Worm (Caenorhabditis elegans) whole organism, young adult: ENCODE measurements around the gene srd-50.

Experiments
- B0336.3 ChIP-seq: fragments of 200-800 bp; sonication (Bioruptor generic); IDR thresholded peaks from 2 replicates; pipeline ENCODE4 v1.3.6; 2022; ENCODE audit warnings: missing genetic modification characterization, missing compliant biosample characterization
- C06A6.2 ChIP-seq: fragments of 200-800 bp; sonication (Bioruptor generic); conservative IDR thresholded peaks from 2 replicates; pipeline ENCODE4 v1.3.6; 2022; ENCODE audit warnings: missing genetic modification characterization, missing compliant biosample characterization
- C17E4.6 ChIP-seq: fragments of 200-800 bp; sonication (Bioruptor generic); IDR thresholded peaks from 2 replicates; pipeline ENCODE4 v1.3.6; 2022; ENCODE audit warnings: missing genetic modification reagents, missing genetic modification characterization, missing compliant biosample characterization
- D2030.7 ChIP-seq: fragments of 200-800 bp; sonication (Bioruptor generic); IDR thresholded peaks from 2 replicates; pipeline ENCODE4 v1.3.6; 2022; ENCODE audit warnings: missing genetic modification reagents, missing genetic modification characterization, missing compliant biosample characterization
- F10E7.11 ChIP-seq: sonication (generic microtip); optimal IDR thresholded peaks from 2 replicates; lab custom pipeline; 2017; ENCODE audit warnings: mild to moderate bottlenecking, missing genetic modification characterization, moderate library complexity, missing compliant biosample characterization
- F22D6.2 ChIP-seq: sonication (generic microtip); optimal IDR thresholded peaks from 2 replicates; lab custom pipeline; 2016; ENCODE audit warnings: mild to moderate bottlenecking, missing genetic modification characterization, missing compliant biosample characterization
- F23B12.7 ChIP-seq: sonication (generic microtip); optimal IDR thresholded peaks from 2 replicates; lab custom pipeline; 2017; ENCODE audit warnings: missing genetic modification characterization, mild to moderate bottlenecking, missing compliant biosample characterization, antibody characterized with exemption, moderate library complexity; ENCODE audit not compliant: insufficient read depth
- F33H1.4 ChIP-seq: fragments of 200-800 bp; sonication (Bioruptor generic); IDR thresholded peaks from 2 replicates; pipeline ENCODE4 v1.3.6; 2022; ENCODE audit warnings: missing genetic modification reagents, missing genetic modification characterization, missing compliant biosample characterization
- K12H6.12 ChIP-seq: fragments of 200-800 bp; sonication (Bioruptor generic); optimal IDR thresholded peaks from 2 replicates; lab custom pipeline; 2018; ENCODE audit warnings: mild to moderate bottlenecking, missing genetic modification characterization, missing compliant biosample characterization
- T07F8.4 ChIP-seq: sonication (generic microtip); optimal IDR thresholded peaks from 2 replicates; lab custom pipeline; 2016; ENCODE audit warnings: mild to moderate bottlenecking, missing genetic modification characterization, moderate library complexity, missing compliant biosample characterization
- T26A5.8 ChIP-seq: sonication (generic microtip); optimal IDR thresholded peaks from 2 replicates; lab custom pipeline; 2016; ENCODE audit warnings: missing genetic modification characterization, missing compliant biosample characterization
- Y53F4B.3 ChIP-seq: fragments of 200-800 bp; sonication (Bioruptor generic); IDR thresholded peaks from 2 replicates; pipeline ENCODE4 v1.3.6; 2022; ENCODE audit warnings: missing genetic modification reagents, missing genetic modification characterization, missing compliant biosample characterization
- Y53G8AR.9 ChIP-seq: fragments of 200-800 bp; sonication (Bioruptor generic); conservative IDR thresholded peaks from 2 replicates; pipeline ENCODE4 v1.3.6; 2022; ENCODE audit warnings: missing genetic modification reagents, missing genetic modification characterization, missing compliant biosample characterization
- Y56A3A.18 ChIP-seq: fragments of 200-800 bp; sonication (Bioruptor generic); IDR thresholded peaks from 2 replicates; pipeline ENCODE4 v1.3.6; 2022; ENCODE audit warnings: missing genetic modification reagents, missing genetic modification characterization, missing compliant biosample characterization
- bed-2 ChIP-seq: fragments of 200-800 bp; sonication (Bioruptor generic); IDR thresholded peaks from 2 replicates; pipeline ENCODE4 v1.3.6; 2022; ENCODE audit warnings: missing genetic modification reagents, missing genetic modification characterization, missing compliant biosample characterization
- ccch-3 ChIP-seq: fragments of 200-800 bp; sonication (Bioruptor generic); optimal IDR thresholded peaks from 2 replicates; lab custom pipeline; 2018; ENCODE audit warnings: mild to moderate bottlenecking, missing genetic modification characterization, missing compliant biosample characterization
- cebp-1 ChIP-seq, 2 experiments: fragments of 200-800 bp in 1 of 2; sonication (Bioruptor generic) in 1 of 2; sonication (generic microtip) in 1 of 2; IDR thresholded peaks in 1 of 2; optimal IDR thresholded peaks in 1 of 2; 2 replicates each; pipeline versions ENCODE4 v1.3.6 to Lab custom; 2017 to 2022; ENCODE audit warnings: missing compliant biosample characterization in 2 of 2, missing genetic modification characterization in 2 of 2, mild to moderate bottlenecking in 1 of 2, missing genetic modification reagents in 1 of 2, moderate library complexity in 1 of 2
- ceh-27 ChIP-seq: fragments of 200-800 bp; sonication (Bioruptor generic); optimal IDR thresholded peaks from 2 replicates; lab custom pipeline; 2018; ENCODE audit warnings: mild to moderate bottlenecking, missing genetic modification characterization, moderate library complexity, missing compliant biosample characterization
- ceh-40 ChIP-seq: fragments of 200-800 bp; sonication (Bioruptor generic); IDR thresholded peaks from 2 replicates; pipeline ENCODE4 v1.3.6; 2022; ENCODE audit warnings: missing genetic modification characterization, missing compliant biosample characterization
- chd-7 ChIP-seq: sonication (generic microtip); optimal IDR thresholded peaks from 2 replicates; lab custom pipeline; 2016; ENCODE audit warnings: mild to moderate bottlenecking, missing genetic modification characterization, moderate library complexity, missing compliant biosample characterization
- dpff-1 ChIP-seq: sonication (generic microtip); optimal IDR thresholded peaks from 2 replicates; lab custom pipeline; 2017; ENCODE audit warnings: mild to moderate bottlenecking, missing genetic modification characterization, missing compliant biosample characterization
- egl-18 ChIP-seq: fragments of 200-800 bp; sonication (Bioruptor generic); IDR thresholded peaks from 2 replicates; pipeline ENCODE4 v1.3.6; 2022; ENCODE audit warnings: missing genetic modification reagents, missing genetic modification characterization, missing compliant biosample characterization
- egl-44 ChIP-seq: fragments of 200-800 bp; sonication (Bioruptor generic); IDR thresholded peaks from 2 replicates; pipeline ENCODE4 v1.3.6; 2022; ENCODE audit warnings: missing genetic modification reagents, missing genetic modification characterization, missing compliant biosample characterization
- ets-4 ChIP-seq: fragments of 200-800 bp; sonication (Bioruptor generic); optimal IDR thresholded peaks from 2 replicates; lab custom pipeline; 2018; ENCODE audit warnings: mild to moderate bottlenecking, missing genetic modification characterization, missing compliant biosample characterization
- fkh-3 ChIP-seq: sonication (generic microtip); optimal IDR thresholded peaks from 2 replicates; lab custom pipeline; 2016; ENCODE audit warnings: mild to moderate bottlenecking, missing genetic modification characterization, missing compliant biosample characterization
- hmg-1.2 ChIP-seq: fragments of 200-800 bp; sonication (Bioruptor generic); IDR thresholded peaks from 2 replicates; pipeline ENCODE4 v1.3.6; 2022; ENCODE audit warnings: missing genetic modification reagents, missing genetic modification characterization, missing compliant biosample characterization
- lag-1 ChIP-seq: fragments of 200-800 bp; sonication (Bioruptor generic); IDR thresholded peaks from 2 replicates; pipeline ENCODE4 v1.3.6; 2022; ENCODE audit warnings: missing genetic modification reagents, missing genetic modification characterization, missing compliant biosample characterization
- lir-1 ChIP-seq: fragments of 200-800 bp; sonication (Bioruptor generic); conservative IDR thresholded peaks from 2 replicates; pipeline ENCODE4 v1.3.6; 2022; ENCODE audit warnings: missing genetic modification reagents, missing genetic modification characterization, missing compliant biosample characterization
- madf-6 ChIP-seq: fragments of 200-800 bp; sonication (Bioruptor generic); IDR thresholded peaks from 2 replicates; pipeline ENCODE4 v1.3.6; 2022; ENCODE audit warnings: missing genetic modification reagents, missing genetic modification characterization, missing compliant biosample characterization
- mcd-1 ChIP-seq: fragments of 200-800 bp; sonication (Bioruptor generic); IDR thresholded peaks from 2 replicates; pipeline ENCODE4 v1.3.6; 2022; ENCODE audit warnings: missing genetic modification reagents, missing genetic modification characterization, missing compliant biosample characterization
- nfya-1 ChIP-seq: sonication (generic microtip); optimal IDR thresholded peaks from 2 replicates; lab custom pipeline; 2017; ENCODE audit warnings: antibody characterized with exemption, missing compliant biosample characterization, missing genetic modification characterization, borderline replicate concordance; ENCODE audit not compliant: insufficient read depth
- nfya-2 ChIP-seq: fragments of 200-800 bp; sonication (Bioruptor generic); IDR thresholded peaks from 2 replicates; pipeline ENCODE4 v1.3.6; 2022; ENCODE audit warnings: missing genetic modification reagents, missing genetic modification characterization, missing compliant biosample characterization
- nhr-90 ChIP-seq: sonication (generic microtip); optimal IDR thresholded peaks from 2 replicates; lab custom pipeline; 2016; ENCODE audit warnings: missing genotype, mild to moderate bottlenecking, missing genetic modification characterization, missing compliant biosample characterization
- pha-4 ChIP-seq: fragments of 150-350 bp; sonication (generic microtip); optimal IDR thresholded peaks from 2 replicates; lab custom pipeline; 2014; ENCODE audit warnings: missing biosample characterization, missing genetic modification reagents, missing genetic modification characterization
- rcor-1 ChIP-seq: fragments of 200-800 bp; sonication (Bioruptor generic); IDR thresholded peaks from 2 replicates; pipeline ENCODE4 v1.3.6; 2022; ENCODE audit warnings: missing genetic modification reagents, missing genetic modification characterization, missing compliant biosample characterization
- rec-8 ChIP-seq, 2 experiments: sonication (generic microtip); optimal IDR thresholded peaks; 2 replicates each; lab custom pipeline; 2016; ENCODE audit warnings: mild to moderate bottlenecking in 2 of 2, missing genetic modification characterization in 2 of 2, missing genetic modification reagents in 2 of 2, missing genotype in 2 of 2, missing biosample characterization in 1 of 2, missing compliant biosample characterization in 1 of 2, moderate library complexity in 1 of 2
- repo-1 ChIP-seq: sonication (generic microtip); optimal IDR thresholded peaks from 2 replicates; lab custom pipeline; 2017; ENCODE audit warnings: mild to moderate bottlenecking, missing genetic modification characterization, missing compliant biosample characterization
- rpc-1 ChIP-seq, 2 experiments: fragments of 150-350 bp in 1 of 2; sonication (generic microtip) in 1 of 2; optimal IDR thresholded peaks; 2 replicates each; lab custom pipeline; 2014 to 2018; ENCODE audit warnings: missing biosample characterization in 1 of 2, missing genetic modification characterization in 1 of 2, missing genetic modification reagents in 1 of 2, missing genotype in 1 of 2
- snpc-3.4 ChIP-seq: sonication (generic microtip); optimal IDR thresholded peaks from 2 replicates; lab custom pipeline; 2017; ENCODE audit warnings: missing genetic modification characterization, mild to moderate bottlenecking, missing compliant biosample characterization, antibody characterized with exemption, moderate library complexity, missing genotype, missing genetic modification reagents
- tbx-9 ChIP-seq: sonication (generic microtip); optimal IDR thresholded peaks from 2 replicates; lab custom pipeline; 2016; ENCODE audit warnings: borderline replicate concordance, missing genetic modification characterization, inconsistent platforms, missing compliant biosample characterization
- tlf-1 ChIP-seq: fragments of 200-800 bp; sonication (Bioruptor generic); optimal IDR thresholded peaks from 2 replicates; lab custom pipeline; 2018; ENCODE audit warnings: mild to moderate bottlenecking, missing genetic modification characterization, missing compliant biosample characterization
- unc-130 ChIP-seq: sonication (generic microtip); optimal IDR thresholded peaks from 2 replicates; lab custom pipeline; 2016; ENCODE audit warnings: missing genetic modification reagents, missing genetic modification characterization, missing compliant biosample characterization
- zim-3 ChIP-seq: sonication (generic microtip); optimal IDR thresholded peaks from 2 replicates; lab custom pipeline; 2017; ENCODE audit warnings: mild to moderate bottlenecking, missing genetic modification characterization, moderate library complexity, missing compliant biosample characterization
- ztf-18 ChIP-seq: sonication (generic microtip); optimal IDR thresholded peaks from 2 replicates; lab custom pipeline; 2016; ENCODE audit warnings: missing genotype, mild to moderate bottlenecking, missing genetic modification characterization, missing compliant biosample characterization
- ztf-25 ChIP-seq: fragments of 200-800 bp; sonication (Bioruptor generic); IDR thresholded peaks from 2 replicates; pipeline ENCODE4 v1.3.6; 2022; ENCODE audit warnings: missing genetic modification reagents, missing genetic modification characterization, missing compliant biosample characterization
- ztf-28 ChIP-seq: fragments of 200-800 bp; sonication (Bioruptor generic); IDR thresholded peaks from 2 replicates; pipeline ENCODE4 v1.3.6; 2022; ENCODE audit warnings: missing genetic modification reagents, missing genetic modification characterization, missing compliant biosample characterization

The srd-50 gene

ce11 chrX:13511796-13512195, 30.2 kb upstream of the srd-50 start (continued):
- TF ChIP-seq rec-8 (tag; optimal IDR thresholded peaks at IDR 0.05; lab: Kevin White, UChicago) = peak; percentile 51 to 70
- peak; percentile 65; the same call in 1 of the 2 replicates for TF ChIP-seq ceh-40 (GFP tag; lab: Robert Waterston, UW)
- peak; percentile 68 for TF ChIP-seq ceh-27 (GFP tag; lab: Kevin White, UChicago)
- TF ChIP-seq cebp-1 (GFP tag; IDR thresholded peaks at IDR 0.05; lab: Robert Waterston, UW) = no peak
- TF ChIP-seq cebp-1 (tag; optimal IDR thresholded peaks at IDR 0.05; lab: Kevin White, UChicago) = no peak
- TF ChIP-seq tbx-9 = no peak
- no peak for TF ChIP-seq ccch-3
- TF ChIP-seq ztf-18 = peak; percentile 67
- TF ChIP-seq nhr-90 (tag; lab: Kevin White, UChicago) = peak; percentile 92
- no peak for TF ChIP-seq nfya-1 (tag; lab: Kevin White, UChicago)
- TF ChIP-seq T07F8.4 (tag; lab: Kevin White, UChicago) = peak; percentile 40
- TF ChIP-seq egl-44 (GFP tag; lab: Robert Waterston, UW) = peak; percentile 78; the same call in 1 of the 2 replicates
- TF ChIP-seq nfya-2 = no peak
- peak; percentile 74 for TF ChIP-seq fkh-3 (tag; lab: Kevin White, UChicago)
- peak; percentile 34 for TF ChIP-seq zim-3 (tag; lab: Kevin White, UChicago)
- TF ChIP-seq F10E7.11 (tag; lab: Kevin White, UChicago) = peak; percentile 35
- TF ChIP-seq Y53F4B.3 (GFP tag; lab: Robert Waterston, UW) = peak; percentile 65; the same call in 1 of the 2 replicates
- TF ChIP-seq tlf-1 (GFP tag; lab: Kevin White, UChicago) = no peak
- TF ChIP-seq hmg-1.2 = peak; percentile 71
- TF ChIP-seq rpc-1 (optimal IDR thresholded peaks at IDR 0.05; lab: Kevin White, UChicago) = peak; percentile 96
- TF ChIP-seq rpc-1 (tag; optimal IDR thresholded peaks at IDR 0.05; lab: Kevin White, UChicago) = peak; percentile 94
- TF ChIP-seq chd-7 = peak; percentile 65
- peak; percentile 95 for TF ChIP-seq Y56A3A.18
- TF ChIP-seq C06A6.2 = no peak
- peak; percentile 4 for TF ChIP-seq F22D6.2
- TF ChIP-seq lag-1 (GFP tag; lab: Robert Waterston, UW) = no peak
- peak; percentile 71 for TF ChIP-seq rcor-1 (GFP tag; lab: Robert Waterston, UW)
- no peak for TF ChIP-seq pha-4 (tag; lab: Kevin White, UChicago)
- TF ChIP-seq lir-1 = no peak
- TF ChIP-seq F33H1.4 = no peak
- TF ChIP-seq C17E4.6 (GFP tag; lab: Robert Waterston, UW) = 0 out of 2 replicates have a peak, but pooled peaks have one; percentile 9
- TF ChIP-seq K12H6.12 = peak; percentile 27
- TF ChIP-seq F23B12.7 (tag; lab: Kevin White, UChicago) = peak; percentile 8
- no peak for TF ChIP-seq madf-6 (GFP tag; lab: Robert Waterston, UW)
- peak; percentile 34 for TF ChIP-seq repo-1 (tag; lab: Kevin White, UChicago)
- TF ChIP-seq unc-130 (GFP tag; lab: Kevin White, UChicago) = peak; percentile 54
- TF ChIP-seq D2030.7 (GFP tag; lab: Robert Waterston, UW) = peak; percentile 77
- TF ChIP-seq egl-18 (GFP tag; lab: Robert Waterston, UW) = no peak
- TF ChIP-seq T26A5.8 (tag; lab: Kevin White, UChicago) = no peak
- peak; percentile 59 for TF ChIP-seq mcd-1
- TF ChIP-seq ztf-25 (GFP tag; lab: Robert Waterston, UW) = 0 out of 2 replicates have a peak, but pooled peaks have one; percentile 32
- 0 out of 2 replicates have a peak, but pooled peaks have one; percentile 48 for TF ChIP-seq ztf-28 (GFP tag; lab: Robert Waterston, UW)
- TF ChIP-seq snpc-3.4 (tag; lab: Kevin White, UChicago) = peak; percentile 73
- no peak for TF ChIP-seq ets-4 (GFP tag; lab: Kevin White, UChicago)
- peak; percentile 62 for TF ChIP-seq Y53G8AR.9 (GFP tag; lab: Robert Waterston, UW)
- no peak for TF ChIP-seq bed-2 (GFP tag; lab: Robert Waterston, UW)
- peak; percentile 16; the same call in 1 of the 2 replicates for TF ChIP-seq B0336.3 (GFP tag; lab: Robert Waterston, UW)
- TF ChIP-seq dpff-1 (tag; lab: Kevin White, UChicago) = no peak
